Worm (Caenorhabditis elegans): ENCODE measurements around the gene F02E8.4.

DNA sequence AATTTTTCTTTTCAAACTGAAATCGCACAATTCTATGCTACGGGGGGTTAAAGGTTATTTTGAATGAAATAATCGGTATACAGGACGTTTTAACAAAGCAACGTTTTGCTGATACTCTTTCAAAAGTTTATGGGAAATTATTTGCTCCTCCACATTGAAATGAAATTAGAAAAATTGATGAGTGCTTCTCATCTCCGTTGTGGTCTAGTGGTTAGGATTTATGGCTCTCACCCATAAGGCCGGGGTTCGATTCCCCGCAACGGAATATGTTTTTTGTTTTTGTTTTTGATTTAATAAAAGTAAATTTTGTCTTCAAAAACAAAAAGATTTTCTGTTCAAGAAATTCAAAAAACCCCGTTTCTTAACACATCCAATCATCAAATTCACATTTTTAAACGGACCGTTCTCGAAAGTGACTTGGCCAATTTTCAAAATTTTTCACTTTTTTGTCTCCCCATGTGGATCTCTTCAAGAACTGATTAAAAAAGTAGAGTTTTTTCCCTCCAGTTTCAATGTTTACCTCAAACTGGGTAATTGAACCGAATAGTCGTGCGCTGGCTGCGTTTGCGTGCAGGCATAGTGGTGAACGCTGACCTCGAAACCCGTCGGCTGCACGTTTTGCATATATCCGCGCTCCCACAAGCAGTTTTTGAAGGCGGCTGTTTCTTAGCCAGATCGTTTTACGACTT lies 44.2 kb upstream of the F02E8.4 start:
- no peak for TF ChIP-seq mel-28 (tag; optimal IDR thresholded peaks at IDR 0.05; ENCODE audit: borderline replicate concordance)
- no peak for TF ChIP-seq F33H1.4 (GFP tag; IDR thresholded peaks at IDR 0.05)
- no peak for TF ChIP-seq ztf-3 (GFP tag; optimal IDR thresholded peaks at IDR 0.05)
- TF ChIP-seq sdz-38 (tag; optimal IDR thresholded peaks at IDR 0.05) = no peak
- no peak for TF ChIP-seq fkh-3 (tag; optimal IDR thresholded peaks at IDR 0.05)
- TF ChIP-seq ceh-27 (GFP tag; optimal IDR thresholded peaks at IDR 0.05) = no peak
- TF ChIP-seq mxl-1 (tag; optimal IDR thresholded peaks at IDR 0.05) = no peak
- TF ChIP-seq ZK185.1 (tag; optimal IDR thresholded peaks at IDR 0.05; ENCODE audit: poor library complexity, severe bottlenecking) = no peak
- no peak for TF ChIP-seq nfya-2 (GFP tag; IDR thresholded peaks at IDR 0.05)
- TF ChIP-seq ceh-100 (GFP tag; IDR thresholded peaks at IDR 0.05) = no peak
- no peak for TF ChIP-seq lir-1 (GFP tag; conservative IDR thresholded peaks at IDR 0.05)
- no peak for TF ChIP-seq ets-4 (GFP tag; optimal IDR thresholded peaks at IDR 0.05)
